Worm (Caenorhabditis elegans): ENCODE results near the gene B0035.15.
A peak's percentile ranks its signal among the peaks of the same experiment; 100 is the strongest.
"Not testable (repeated sequence)": the region's sequence is repeated elsewhere in the genome, so short reads cannot be mapped to it uniquely, and the experiment has no call there.

B0035.15 gene

ce11 chrIV:11259485-11259972 is 38.5 kb downstream of the B0035.15 start, which contains the start of gene gtl-1:
TSS of gene gtl-1 (minus strand) at chrIV:11259535.
- TF ChIP-seq fkh-10 (GFP tag; optimal IDR thresholded peaks at IDR 0.05) (no peak), hlh-15 (tag; optimal IDR thresholded peaks at IDR 0.05) (no peak), K02D7.2 (tag; optimal IDR thresholded peaks at IDR 0.05) (no peak), hlh-30 (tag; optimal IDR thresholded peaks at IDR 0.05; ENCODE audit: insufficient read depth) (no peak), ceh-31 (tag; optimal IDR thresholded peaks at IDR 0.05) (no peak), ahr-1 (tag; optimal IDR thresholded peaks at IDR 0.05) (no peak), ceh-2 (tag; optimal IDR thresholded peaks at IDR 0.05) (no peak), unc-86 (tag; optimal IDR thresholded peaks at IDR 0.05) (no peak), sdc-2 (tag; optimal IDR thresholded peaks at IDR 0.05) (no peak), lin-11 (tag; optimal IDR thresholded peaks at IDR 0.05) (no peak), Y22D7AL.16 (tag; optimal IDR thresholded peaks at IDR 0.05) (no peak), pha-2 (tag; optimal IDR thresholded peaks at IDR 0.05) (no peak), hlh-13 (GFP tag; optimal IDR thresholded peaks at IDR 0.05) (no peak), elt-4 (tag; optimal IDR thresholded peaks at IDR 0.05) (no peak)

ce11 chrIV:11257476-11257875 is 40.6 kb downstream of the B0035.15 start:
- TF ChIP-seq sdc-2 (tag; optimal IDR thresholded peaks at IDR 0.05): no peak
- peak; percentile 18 for TF ChIP-seq elt-2 (tag; optimal IDR thresholded peaks at IDR 0.05)

ce11 chrIV:11253689-11254088 is 44.4 kb downstream of the B0035.15 start, which contains the start of gene C05C12.1:
TSS of gene C05C12.1 (plus strand) at chrIV:11253989.
- TF ChIP-seq ztf-16 (tag; optimal IDR thresholded peaks at IDR 0.05); tbx-2 (tag; optimal IDR thresholded peaks at IDR 0.05); sox-2 (GFP tag; IDR thresholded peaks at IDR 0.05): not testable (repeated sequence)

- TF ChIP-seq unc-3 (GFP tag; conservative IDR thresholded peaks at IDR 0.05) (no peak), unc-3 (tag; optimal IDR thresholded peaks at IDR 0.05) (no peak), pat-9 (tag; optimal IDR thresholded peaks at IDR 0.05) (no peak)
Observed at ce11 chrIV:11248031-11248631, 49.9 kb downstream of the B0035.15 start, which contains the start of gene C05C12.4. TSS of gene C05C12.4 (minus strand) at chrIV:11248081.

ce11 chrIV:11247434-11247833 is 50.6 kb downstream of the B0035.15 start:
- TF ChIP-seq lim-6 (tag; optimal IDR thresholded peaks at IDR 0.05) (no peak), tbx-2 (tag; optimal IDR thresholded peaks at IDR 0.05) (no peak), pat-9 (tag; optimal IDR thresholded peaks at IDR 0.05) (no peak), ceh-34 (tag; optimal IDR thresholded peaks at IDR 0.05) (no peak), ceh-31 (tag; optimal IDR thresholded peaks at IDR 0.05) (no peak)
